Fruit fly (Drosophila melanogaster): ENCODE results near the gene CG18787.

CG18787 gene

dm6 chr2L:12044613-12045350, 45.6 kb upstream of the CG18787 start, which contains the start of gene CG6785 (continued):
- TF ChIP-seq CG13894 (tag; optimal IDR thresholded peaks at IDR 0.05) (peak; percentile 72), CG9817 (tag; optimal IDR thresholded peaks at IDR 0.05) (peak; percentile 56), grn (GFP tag; optimal IDR thresholded peaks at IDR 0.05) (peak; percentile 77), HLH4C (GFP tag; IDR thresholded peaks at IDR 0.05; ENCODE audit: partially characterized antibody) (no peak), NK7.1 (GFP tag; optimal IDR thresholded peaks at IDR 0.05) (peak; percentile 84), ap (GFP tag; IDR thresholded peaks at IDR 0.05) (no peak), phol (tag; optimal IDR thresholded peaks at IDR 0.05) (peak; percentile 62), HmgD (GFP tag; optimal IDR thresholded peaks at IDR 0.05) (peak; percentile 18), ssp (GFP tag; IDR thresholded peaks at IDR 0.05) (no peak), CG11696 (GFP tag; IDR thresholded peaks at IDR 0.05) (no peak), CG3407 (GFP tag; optimal IDR thresholded peaks at IDR 0.05) (peak; percentile 93), Camta (GFP tag; optimal IDR thresholded peaks at IDR 0.05) (peak; percentile 90), CG5953 (GFP tag; IDR thresholded peaks at IDR 0.05) (peak; percentile 68; the same call in 1 of the 2 replicates), Jarid2 (GFP tag; optimal IDR thresholded peaks at IDR 0.05) (peak; percentile 51), cwo (GFP tag; optimal IDR thresholded peaks at IDR 0.05) (peak; percentile 60), crol (GFP tag; IDR thresholded peaks at IDR 0.05) (no peak), CG30403 (GFP tag; optimal IDR thresholded peaks at IDR 0.05) (peak; percentile 39), ara (GFP tag; IDR thresholded peaks at IDR 0.05) (no peak), Fer1 (GFP tag; optimal IDR thresholded peaks at IDR 0.05) (peak; percentile 90), dan (GFP tag; IDR thresholded peaks at IDR 0.05) (no peak), TFAM (GFP tag; optimal IDR thresholded peaks at IDR 0.05) (no peak), nom (GFP tag; optimal IDR thresholded peaks at IDR 0.05) (peak; percentile 77), CG17361 (GFP tag; IDR thresholded peaks at IDR 0.05) (peak; percentile 63; the same call in 2 of the 3 replicates), GATAe (GFP tag; conservative IDR thresholded peaks at IDR 0.05) (no peak), twi (tag; optimal IDR thresholded peaks at IDR 0.05) (peak; percentile 33), CG14441 (GFP tag; IDR thresholded peaks at IDR 0.05) (peak; percentile 28; the same call in 1 of the 2 replicates), CG17328 (GFP tag; IDR thresholded peaks at IDR 0.05) (peak; percentile 59), tap (tag; optimal IDR thresholded peaks at IDR 0.05) (peak; percentile 76), HLH54F (GFP tag; optimal IDR thresholded peaks at IDR 0.05) (peak; percentile 61), Bdp1 (GFP tag; optimal IDR thresholded peaks at IDR 0.05) (peak; percentile 68), HHEX (GFP tag; optimal IDR thresholded peaks at IDR 0.05) (peak; percentile 92), B-H2 (GFP tag; optimal IDR thresholded peaks at IDR 0.05) (peak; percentile 88), H15 (GFP tag; IDR thresholded peaks at IDR 0.05) (no peak), ci (GFP tag; IDR thresholded peaks at IDR 0.05) (peak; percentile 93), zen2 (GFP tag; IDR thresholded peaks at IDR 0.05; ENCODE audit: partially characterized antibody) (no peak), CG3163 (GFP tag; optimal IDR thresholded peaks at IDR 0.05) (peak; percentile 72), Sin3A (optimal IDR thresholded peaks at IDR 0.05) (no peak), sisA (GFP tag; IDR thresholded peaks at IDR 0.05) (no peak), CG2678 (tag; optimal IDR thresholded peaks at IDR 0.05) (peak; percentile 86), CG10209 (GFP tag; optimal IDR thresholded peaks at IDR 0.05) (peak; percentile 93), esg (GFP tag; conservative IDR thresholded peaks at IDR 0.05) (no peak), CG10274 (GFP tag; optimal IDR thresholded peaks at IDR 0.05) (peak; percentile 48), CG5245 (GFP tag; optimal IDR thresholded peaks at IDR 0.05) (peak; percentile 58), D19B (GFP tag; optimal IDR thresholded peaks at IDR 0.05) (peak; percentile 22), Dad (GFP tag; optimal IDR thresholded peaks at IDR 0.05) (peak; percentile 65), CG4617 (GFP tag; optimal IDR thresholded peaks at IDR 0.05; ENCODE audit: borderline replicate concordance) (peak; percentile 49), CG2712 (tag; optimal IDR thresholded peaks at IDR 0.05) (peak; percentile 70), tio (GFP tag; optimal IDR thresholded peaks at IDR 0.05) (no peak), ac (GFP tag; optimal IDR thresholded peaks at IDR 0.05) (peak; percentile 78), CG8089 (GFP tag; optimal IDR thresholded peaks at IDR 0.05) (peak; percentile 88)

All from whole organism, embryonic.